Fruit fly (Drosophila melanogaster): ENCODE measurements around the gene Nplp4.

dm6 chr2L:2038253-2038955 is 30.2 kb downstream of the Nplp4 start:
- TF ChIP-seq CTCF (optimal IDR thresholded peaks at IDR 0.05) (no peak), CG8478 (optimal IDR thresholded peaks at IDR 0.05) (no peak)

All from S2 (cell line).